Fruit fly (Drosophila melanogaster) whole organism, adult: ENCODE measurements around the gene Muted.

Experiments used
- CG7045 ChIP-seq: fragments of 200-800 bp; sonication (Bioruptor generic); optimal IDR thresholded peaks from 2 replicates; lab custom pipeline; 2017; ENCODE audit warnings: missing biosample characterization, mild to moderate bottlenecking, missing genetic modification characterization
- CG7101 ChIP-seq: fragments of 200-800 bp; sonication (Bioruptor generic); optimal IDR thresholded peaks from 2 replicates; lab custom pipeline; 2018; ENCODE audit warnings: missing biosample characterization, mild to moderate bottlenecking, missing genetic modification characterization, moderate library complexity
- pad ChIP-seq: fragments of 200-800 bp; sonication (Bioruptor generic); optimal IDR thresholded peaks from 3 replicates; lab custom pipeline; 2017; ENCODE audit warnings: missing biosample characterization, missing genetic modification characterization, mild to moderate bottlenecking, moderate library complexity, missing genetic modification reagents
- toe ChIP-seq: fragments of 200-800 bp; sonication (Bioruptor generic); optimal IDR thresholded peaks from 2 replicates; lab custom pipeline; 2016; ENCODE audit warnings: missing biosample characterization, missing genetic modification characterization

- TF ChIP-seq pad (GFP tag; lab: Kevin White, UChicago) (no peak), toe (GFP tag; lab: Kevin White, UChicago) (no peak), CG7045 (GFP tag; lab: Kevin White, UChicago) (no peak), CG7101 (tag; lab: Kevin White, UChicago) (no peak)
Measured at dm6 chr3R:22331691-22332090, 30.7 kb upstream of the Muted start, which contains the start of gene CG13862.
